Fruit fly (Drosophila melanogaster) whole organism, embryonic: ENCODE data around the gene RPA1.

Experiments
- Adf1 ChIP-seq: fragments of 200-800 bp; sonication (Bioruptor generic); IDR thresholded peaks from 2 replicates; pipeline ENCODE4 v1.3.6; 2022; ENCODE audit warnings: missing biosample characterization, missing genetic modification characterization
- Atf3 ChIP-seq: fragments of 200-800 bp; sonication (Bioruptor generic); optimal IDR thresholded peaks from 3 replicates; lab custom pipeline; 2016; ENCODE audit warnings: missing biosample characterization, missing genetic modification characterization
- BEAF-32 ChIP-seq: fragments of 200-800 bp; sonication (Bioruptor generic); optimal IDR thresholded peaks from 3 replicates; lab custom pipeline; 2017; ENCODE audit warnings: missing biosample characterization, missing genetic modification characterization, mild to moderate bottlenecking, moderate library complexity, missing genetic modification reagents
- CG10209 ChIP-seq: fragments of 200-800 bp; sonication (Bioruptor generic); optimal IDR thresholded peaks from 3 replicates; lab custom pipeline; 2017; ENCODE audit warnings: missing biosample characterization, mild to moderate bottlenecking, missing genetic modification characterization, missing genetic modification reagents
- CG10431 ChIP-seq: fragments of 200-800 bp; sonication (Bioruptor generic); optimal IDR thresholded peaks from 3 replicates; lab custom pipeline; 2018; ENCODE audit warnings: missing biosample characterization, mild to moderate bottlenecking, missing genetic modification characterization
- CG10654 ChIP-seq: fragments of 200-800 bp; sonication (Bioruptor generic); optimal IDR thresholded peaks from 2 replicates; lab custom pipeline; 2016; ENCODE audit warnings: missing biosample characterization, missing genetic modification characterization
- CG12391 ChIP-seq: fragments of 200-800 bp; sonication (Bioruptor generic); optimal IDR thresholded peaks from 3 replicates; lab custom pipeline; 2018; ENCODE audit warnings: missing biosample characterization, mild to moderate bottlenecking, missing genetic modification characterization, moderate library complexity
- CG12659 ChIP-seq: fragments of 200-800 bp; sonication (Bioruptor generic); optimal IDR thresholded peaks from 3 replicates; lab custom pipeline; 2017; ENCODE audit warnings: mild to moderate bottlenecking, missing biosample characterization, missing genetic modification reagents, missing genetic modification characterization
- CG14860 ChIP-seq: fragments of 200-800 bp; sonication (Bioruptor generic); IDR thresholded peaks from 3 replicates; pipeline ENCODE4 v1.3.6; 2022; ENCODE audit warnings: missing biosample characterization, missing genetic modification characterization; ENCODE audit not compliant: partially characterized antibody
- CG2116 ChIP-seq: fragments of 200-800 bp; sonication (Bioruptor generic); optimal IDR thresholded peaks from 3 replicates; lab custom pipeline; 2018; ENCODE audit warnings: missing biosample characterization, mild to moderate bottlenecking, missing genetic modification characterization
- CG2875 ChIP-seq: fragments of 200-800 bp; sonication (Bioruptor generic); optimal IDR thresholded peaks from 2 replicates; lab custom pipeline; 2017; ENCODE audit warnings: missing biosample characterization, mild to moderate bottlenecking, missing genetic modification characterization, missing genetic modification reagents
- CG31441 ChIP-seq: fragments of 200-800 bp; sonication (Bioruptor generic); IDR thresholded peaks from 2 replicates; pipeline ENCODE4 v1.3.6; 2022; ENCODE audit warnings: missing biosample characterization, missing genetic modification characterization
- CG3281 ChIP-seq: fragments of 200-800 bp; sonication (Bioruptor generic); optimal IDR thresholded peaks from 3 replicates; lab custom pipeline; 2017; ENCODE audit warnings: missing biosample characterization, mild to moderate bottlenecking, missing genetic modification characterization
- CG42726 ChIP-seq: fragments of 200-800 bp; sonication (Bioruptor generic); IDR thresholded peaks from 2 replicates; pipeline ENCODE4 v1.3.6; 2022; ENCODE audit warnings: missing biosample characterization, missing genetic modification characterization; ENCODE audit not compliant: partially characterized antibody
- CG4707 ChIP-seq: fragments of 200-800 bp; sonication (Bioruptor generic); optimal IDR thresholded peaks from 2 replicates; lab custom pipeline; 2018; ENCODE audit warnings: missing biosample characterization, mild to moderate bottlenecking, missing genetic modification characterization, moderate library complexity
- CG5953 ChIP-seq: fragments of 200-800 bp; sonication (Bioruptor generic); IDR thresholded peaks from 2 replicates; pipeline ENCODE4 v1.3.6; 2022; ENCODE audit warnings: missing biosample characterization, missing genetic modification characterization
- CG6813 ChIP-seq: fragments of 200-800 bp; sonication (Bioruptor generic); optimal IDR thresholded peaks from 2 replicates; lab custom pipeline; 2017; ENCODE audit warnings: missing biosample characterization, missing genetic modification characterization, mild to moderate bottlenecking, moderate library complexity, missing genetic modification reagents
- CG7357 ChIP-seq: fragments of 200-800 bp; sonication (Bioruptor generic); IDR thresholded peaks from 3 replicates; pipeline ENCODE4 v1.3.6; 2022; ENCODE audit warnings: missing biosample characterization, missing genetic modification characterization
- CG7556 ChIP-seq: fragments of 200-800 bp; sonication (Bioruptor generic); optimal IDR thresholded peaks from 2 replicates; lab custom pipeline; 2017; ENCODE audit warnings: missing biosample characterization, mild to moderate bottlenecking, missing genetic modification characterization
- CG7839 ChIP-seq: fragments of 200-800 bp; sonication (Bioruptor generic); optimal IDR thresholded peaks from 3 replicates; lab custom pipeline; 2018; ENCODE audit warnings: missing biosample characterization, mild to moderate bottlenecking, missing genetic modification characterization, moderate library complexity
- CG7963 ChIP-seq: fragments of 200-800 bp; sonication (Bioruptor generic); IDR thresholded peaks from 3 replicates; pipeline ENCODE4 v1.3.6; 2022; ENCODE audit warnings: missing biosample characterization, missing genetic modification characterization; ENCODE audit not compliant: partially characterized antibody
- CG8281 ChIP-seq: fragments of 200-800 bp; sonication (Bioruptor generic); optimal IDR thresholded peaks from 2 replicates; lab custom pipeline; 2018; ENCODE audit warnings: missing biosample characterization, mild to moderate bottlenecking, missing genetic modification characterization, moderate library complexity
- CG8478 ChIP-seq: fragments of >200 bp; optimal IDR thresholded peaks from 2 replicates; lab custom pipeline; 2018
- CG9727 ChIP-seq: fragments of 200-800 bp; sonication (Bioruptor generic); optimal IDR thresholded peaks from 3 replicates; lab custom pipeline; 2017; ENCODE audit warnings: missing biosample characterization, mild to moderate bottlenecking, missing genetic modification characterization
- CG9932 ChIP-seq: fragments of 200-800 bp; sonication (Bioruptor generic); IDR thresholded peaks from 2 replicates; pipeline ENCODE4 v1.3.6; 2022; ENCODE audit warnings: missing biosample characterization, missing genetic modification characterization
- Camta ChIP-seq: fragments of 200-800 bp; sonication (Bioruptor generic); optimal IDR thresholded peaks from 2 replicates; lab custom pipeline; 2016; ENCODE audit warnings: missing biosample characterization, missing genetic modification characterization
- CrebB ChIP-seq: fragments of 200-800 bp; sonication (Bioruptor generic); optimal IDR thresholded peaks from 3 replicates; lab custom pipeline; 2018; ENCODE audit warnings: missing biosample characterization, mild to moderate bottlenecking, missing genetic modification characterization
- Fer3 ChIP-seq: fragments of 200-800 bp; sonication (Bioruptor generic); optimal IDR thresholded peaks from 2 replicates; lab custom pipeline; 2018; ENCODE audit warnings: missing biosample characterization, mild to moderate bottlenecking, missing genetic modification characterization, moderate library complexity
- H2.0 ChIP-seq: fragments of 200-800 bp; sonication (Bioruptor generic); IDR thresholded peaks from 2 replicates; pipeline ENCODE4 v1.3.6; 2022; ENCODE audit warnings: missing biosample characterization, missing genetic modification characterization
- HLH4C ChIP-seq: fragments of 200-800 bp; sonication (Bioruptor generic); IDR thresholded peaks from 3 replicates; pipeline ENCODE4 v1.3.6; 2022; ENCODE audit warnings: missing biosample characterization, missing genetic modification characterization; ENCODE audit not compliant: partially characterized antibody
- Hmx ChIP-seq: fragments of 200-800 bp; sonication (Bioruptor generic); optimal IDR thresholded peaks from 2 replicates; lab custom pipeline; 2016; ENCODE audit warnings: missing biosample characterization, missing genetic modification characterization
- Max ChIP-seq: fragments of 200-800 bp; sonication (Bioruptor generic); optimal IDR thresholded peaks from 2 replicates; lab custom pipeline; 2016; ENCODE audit warnings: missing biosample characterization, mild to moderate bottlenecking, missing genetic modification characterization
- PHDP ChIP-seq: fragments of 200-800 bp; sonication (Bioruptor generic); optimal IDR thresholded peaks from 3 replicates; lab custom pipeline; 2018; ENCODE audit warnings: missing biosample characterization, mild to moderate bottlenecking, missing genetic modification characterization, moderate library complexity
- Ssrp ChIP-seq: fragments of 200-800 bp; sonication (Bioruptor generic); optimal IDR thresholded peaks from 2 replicates; lab custom pipeline; 2018; ENCODE audit warnings: missing biosample characterization, mild to moderate bottlenecking, missing genetic modification characterization, moderate library complexity
- TFAM ChIP-seq: fragments of 200-800 bp; sonication (Bioruptor generic); optimal IDR thresholded peaks from 2 replicates; lab custom pipeline; 2017; ENCODE audit warnings: missing biosample characterization, missing genetic modification characterization, inconsistent platforms
- Xrp1 ChIP-seq: fragments of 200-800 bp; sonication (Bioruptor generic); IDR thresholded peaks from 2 replicates; pipeline ENCODE4 v1.3.6; 2022; ENCODE audit warnings: missing biosample characterization, missing genetic modification characterization
- cato ChIP-seq: fragments of 200-800 bp; sonication (Bioruptor generic); optimal IDR thresholded peaks from 2 replicates; lab custom pipeline; 2016; ENCODE audit warnings: missing biosample characterization, missing genetic modification characterization, borderline replicate concordance
- gt ChIP-seq: fragments of 200-800 bp; sonication (Bioruptor generic); IDR thresholded peaks from 2 replicates; pipeline ENCODE4 v1.3.6; 2022; ENCODE audit warnings: missing biosample characterization, missing genetic modification characterization
- jing ChIP-seq: fragments of 200-800 bp; sonication (Bioruptor generic); optimal IDR thresholded peaks from 2 replicates; lab custom pipeline; 2018; ENCODE audit warnings: missing biosample characterization, mild to moderate bottlenecking, missing genetic modification characterization
- lola ChIP-seq, 3 experiments: fragments of >200 bp in 2 of 3; fragments of 200-800 bp in 1 of 3; sonication (Bioruptor generic) in 1 of 3; optimal IDR thresholded peaks; 2 replicates each; lab custom pipeline; 2017 to 2019; ENCODE audit warnings: missing biosample characterization in 3 of 3, missing genetic modification characterization in 3 of 3, mild to moderate bottlenecking in 1 of 3, moderate library complexity in 1 of 3
- odd ChIP-seq: fragments of 200-800 bp; sonication (Bioruptor generic); optimal IDR thresholded peaks from 2 replicates; lab custom pipeline; 2017; ENCODE audit warnings: missing biosample characterization, mild to moderate bottlenecking, missing genetic modification characterization
- org-1 ChIP-seq: fragments of 200-800 bp; sonication (Bioruptor generic); optimal IDR thresholded peaks from 2 replicates; lab custom pipeline; 2017; ENCODE audit warnings: missing biosample characterization, missing genetic modification characterization
- otp ChIP-seq: fragments of 200-800 bp; sonication (Bioruptor generic); IDR thresholded peaks from 3 replicates; pipeline ENCODE4, ENCODE4 v1.3.6; 2022; ENCODE audit warnings: missing biosample characterization, missing genetic modification characterization
- repo ChIP-seq: fragments of 200-800 bp; sonication (Bioruptor generic); optimal IDR thresholded peaks from 2 replicates; lab custom pipeline; 2016; ENCODE audit warnings: missing biosample characterization, missing genetic modification characterization
- row ChIP-seq: fragments of 200-800 bp; sonication (Bioruptor generic); IDR thresholded peaks from 3 replicates; pipeline ENCODE4 v1.3.6; 2022; ENCODE audit warnings: missing biosample characterization, missing genetic modification characterization
- shn ChIP-seq: fragments of 200-800 bp; sonication (Bioruptor generic); optimal IDR thresholded peaks from 3 replicates; lab custom pipeline; 2016; ENCODE audit warnings: missing biosample characterization, missing genetic modification characterization
- wek ChIP-seq: fragments of 200-800 bp; sonication (Bioruptor generic); optimal IDR thresholded peaks from 3 replicates; lab custom pipeline; 2018; ENCODE audit warnings: missing biosample characterization, mild to moderate bottlenecking, missing genetic modification characterization, moderate library complexity

RPA1 gene

DNA sequence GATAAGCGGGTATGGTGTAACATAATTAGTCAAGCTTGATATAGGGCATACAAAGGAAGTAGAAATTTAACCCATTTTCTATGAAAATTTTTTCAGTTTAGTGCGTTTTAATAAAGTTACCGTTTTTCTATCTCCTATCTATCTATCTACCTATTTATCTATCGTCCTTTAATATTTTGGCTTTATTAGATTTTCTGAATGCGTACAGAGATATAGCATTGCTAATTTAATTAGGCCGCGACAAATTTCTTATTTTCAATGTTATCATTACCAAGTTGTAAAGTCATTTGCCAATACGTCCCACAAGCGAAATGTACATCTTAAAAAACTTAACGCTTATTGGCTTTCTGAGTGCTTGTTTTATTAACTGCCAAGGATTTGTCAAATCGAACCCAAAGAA, 16.1 kb downstream of the RPA1 start, which contains the start of gene CG15864:
TSS of gene CG15864 (plus strand) at position 301 of the 400 bp plus-strand sequence.
- TF ChIP-seq shn (GFP tag; lab: Kevin White, UChicago), result no peak

DNA sequence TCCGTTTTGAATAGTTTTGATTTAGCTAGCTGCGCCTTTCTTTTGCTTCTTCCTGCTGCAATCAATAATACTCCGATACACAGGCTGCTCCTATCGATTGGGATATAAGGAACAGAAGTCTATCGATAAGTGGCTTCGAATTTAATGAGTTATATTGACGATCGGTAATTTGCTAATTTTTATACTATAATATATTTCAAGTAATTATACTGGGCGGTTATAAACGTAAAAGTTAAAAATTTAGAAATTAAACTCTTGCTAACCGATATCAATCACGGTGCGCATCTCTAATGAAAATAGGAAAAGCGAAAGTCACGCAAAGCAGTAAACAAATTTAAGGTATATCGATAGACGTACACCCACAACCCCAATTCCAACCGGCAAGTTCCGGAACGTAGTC, 20.5 kb downstream of the RPA1 start, which contains the start of the genes CG9636, CG18749 and CG33722:
TSS of gene CG9636 (minus strand) at position 73 of the 400 bp plus-strand sequence.
TSS of gene CG18749 (plus strand) at position 336 of the 400 bp plus-strand sequence.
TSS of gene CG33722 (plus strand) at position 336 of the 400 bp plus-strand sequence.
- TF ChIP-seq gt (GFP tag; lab: Robert Waterston, UW) (0 out of 2 replicates have a peak, but pooled peaks have one; percentile 24), TFAM (GFP tag; lab: Kevin White, UChicago) (no peak), CG5953 (GFP tag; lab: Robert Waterston, UW) (0 out of 2 replicates have a peak, but pooled peaks have one; percentile 11), Camta (GFP tag; lab: Kevin White, UChicago) (peak; percentile 24), CG6813 (GFP tag; lab: Kevin White, UChicago) (no peak), CG8281 (tag; lab: Kevin White, UChicago) (peak; percentile 55), HLH4C (GFP tag; lab: Robert Waterston, UW) (peak; percentile 99), CG14860 (GFP tag; lab: Robert Waterston, UW) (peak; percentile 97), CG10654 (GFP tag; lab: Kevin White, UChicago) (peak; percentile 70), H2.0 (peak; percentile 25; the same call in 1 of the 2 replicates), Atf3 (GFP tag; lab: Kevin White, UChicago) (no peak), CG2116 (peak; percentile 93), PHDP (peak; percentile 75), CrebB (no peak), Xrp1 (peak; percentile 78), otp (0 out of 3 replicates have a peak, but pooled peaks have one; percentile 46), CG10209 (GFP tag; lab: Kevin White, UChicago) (peak; percentile 34), CG8478 (lab: Kevin White, UChicago) (no peak), jing (no peak), Ssrp (tag; lab: Kevin White, UChicago) (peak; percentile 53), CG12391 (tag; lab: Kevin White, UChicago) (peak; percentile 86), CG7357 (GFP tag; lab: Robert Waterston, UW) (peak; percentile 38; the same call in 1 of the 3 replicates), Adf1 (GFP tag; lab: Robert Waterston, UW) (peak; percentile 30), CG3281 (GFP tag; lab: Kevin White, UChicago) (peak; percentile 60), lola (GFP tag; optimal IDR thresholded peaks at IDR 0.05; lab: Kevin White, UChicago) (peak in 1 of 3 experiments; percentile 71), cato (GFP tag; lab: Kevin White, UChicago) (peak; percentile 32), repo (GFP tag; lab: Kevin White, UChicago) (no peak), CG7963 (GFP tag; lab: Robert Waterston, UW) (peak; percentile 82), Max (peak; percentile 76), CG7839 (tag; lab: Kevin White, UChicago) (peak; percentile 71), CG9932 (GFP tag; lab: Robert Waterston, UW) (peak; percentile 77), CG31441 (GFP tag; lab: Robert Waterston, UW) (peak; percentile 74), BEAF-32 (GFP tag; lab: Kevin White, UChicago) (peak; percentile 94), CG10431 (GFP tag; lab: Kevin White, UChicago) (peak; percentile 57), CG9727 (GFP tag; lab: Kevin White, UChicago) (peak; percentile 76), CG7556 (GFP tag; lab: Kevin White, UChicago) (peak; percentile 68), Fer3 (tag; lab: Kevin White, UChicago) (peak; percentile 56), CG4707 (GFP tag; lab: Kevin White, UChicago) (no peak), CG2875 (GFP tag; lab: Kevin White, UChicago) (peak; percentile 1), CG12659 (GFP tag; lab: Kevin White, UChicago) (peak; percentile 86), CG42726 (0 out of 2 replicates have a peak, but pooled peaks have one; percentile 28), odd (GFP tag; lab: Kevin White, UChicago) (peak; percentile 17), wek (no peak), Hmx (no peak), org-1 (no peak), row (peak; percentile 90)
